Worm (Caenorhabditis elegans): Measurements from ENCODE around the gene F38H4.3.

The F38H4.3 gene

ce11 chrIV:11855900-11856660 lies 13.9 kb downstream of the F38H4.3 start, which contains the start of gene ech-2 (continued):
- TF ChIP-seq fkh-3 (tag; optimal IDR thresholded peaks at IDR 0.05), result no peak
- peak; percentile 3 for TF ChIP-seq dpl-1 (GFP tag; optimal IDR thresholded peaks at IDR 0.05)
- TF ChIP-seq zfh-2 (GFP tag; conservative IDR thresholded peaks at IDR 0.05), result no peak
- TF ChIP-seq mcd-1 (GFP tag; IDR thresholded peaks at IDR 0.05), result peak; percentile 45

- TF ChIP-seq madf-3 (GFP tag; IDR thresholded peaks at IDR 0.05) (peak; percentile 84), Y79H2A.3 (GFP tag; conservative IDR thresholded peaks at IDR 0.05) (no peak), B0336.3 (GFP tag; IDR thresholded peaks at IDR 0.05) (peak; percentile 66), dox-1 (GFP tag; IDR thresholded peaks at IDR 0.05) (peak; percentile 85), cebp-1 (GFP tag; IDR thresholded peaks at IDR 0.05) (peak; percentile 89), cebp-1 (tag; optimal IDR thresholded peaks at IDR 0.05) (peak; percentile 96), Y95B8A.8 (GFP tag; IDR thresholded peaks at IDR 0.05) (0 out of 2 replicates have a peak, but pooled peaks have one; percentile 26), sea-2 (GFP tag; IDR thresholded peaks at IDR 0.05) (no peak), ceh-27 (GFP tag; optimal IDR thresholded peaks at IDR 0.05) (peak; percentile 82), egrh-3 (GFP tag; IDR thresholded peaks at IDR 0.05) (peak; percentile 74), attf-5 (GFP tag; optimal IDR thresholded peaks at IDR 0.05) (peak; percentile 88), lin-35 (GFP tag; optimal IDR thresholded peaks at IDR 0.05) (peak in 1 of 3 experiments; percentile 59), unc-130 (GFP tag; optimal IDR thresholded peaks at IDR 0.05) (no peak), tbp1 (GFP tag; optimal IDR thresholded peaks at IDR 0.05) (peak; percentile 39), hmg-20 (GFP tag; IDR thresholded peaks at IDR 0.05) (0 out of 2 replicates have a peak, but pooled peaks have one; percentile 20), nhr-90 (tag; optimal IDR thresholded peaks at IDR 0.05) (no peak), Y53G8AR.9 (GFP tag; conservative IDR thresholded peaks at IDR 0.05) (0 out of 2 replicates have a peak, but pooled peaks have one; percentile 43), chd-7 (tag; optimal IDR thresholded peaks at IDR 0.05) (peak; percentile 27), hlh-12 (tag; optimal IDR thresholded peaks at IDR 0.05) (no peak), atf-7 (tag; optimal IDR thresholded peaks at IDR 0.05) (peak; percentile 29), somi-1 (GFP tag; optimal IDR thresholded peaks at IDR 0.05) (peak; percentile 53), Y67H2A.10 (GFP tag; conservative IDR thresholded peaks at IDR 0.05) (no peak), B0035.1 (tag; optimal IDR thresholded peaks at IDR 0.05) (no peak), nfyb-1 (GFP tag; IDR thresholded peaks at IDR 0.05) (peak; percentile 71; the same call in 1 of the 2 replicates), akir-1 (GFP tag; optimal IDR thresholded peaks at IDR 0.05) (no peak), K11D2.4 (GFP tag; IDR thresholded peaks at IDR 0.05) (peak; percentile 53), F49E8.2 (tag; optimal IDR thresholded peaks at IDR 0.05; ENCODE audit: insufficient read depth) (no peak), zim-3 (tag; optimal IDR thresholded peaks at IDR 0.05) (peak; percentile 56), F52B5.7 (tag; optimal IDR thresholded peaks at IDR 0.05) (peak; percentile 5), madf-10 (tag; optimal IDR thresholded peaks at IDR 0.05) (peak; percentile 23), pbrm-1 (GFP tag; IDR thresholded peaks at IDR 0.05) (0 out of 2 replicates have a peak, but pooled peaks have one; percentile 5), zfh-2 (GFP tag; conservative IDR thresholded peaks at IDR 0.05) (peak; percentile 99), B0019.2 (GFP tag; conservative IDR thresholded peaks at IDR 0.05) (no peak), ztf-18 (tag; optimal IDR thresholded peaks at IDR 0.05) (peak; percentile 41), ceh-58 (GFP tag; IDR thresholded peaks at IDR 0.05) (no peak), lsl-1 (GFP tag; optimal IDR thresholded peaks at IDR 0.05) (no peak), madf-8 (GFP tag; conservative IDR thresholded peaks at IDR 0.05) (no peak), let-526 (GFP tag; IDR thresholded peaks at IDR 0.05) (no peak), snpc-3.4 (tag; optimal IDR thresholded peaks at IDR 0.05) (peak; percentile 17), mcd-1 (GFP tag; IDR thresholded peaks at IDR 0.05) (peak; percentile 78), rcor-1 (GFP tag; IDR thresholded peaks at IDR 0.05) (peak; percentile 56; the same call in 1 of the 2 replicates), cebp-2 (GFP tag; IDR thresholded peaks at IDR 0.05) (no peak), Y56A3A.18 (GFP tag; IDR thresholded peaks at IDR 0.05) (no peak)
Observed at ce11 chrIV:11857159-11857565, 14.9 kb downstream of the F38H4.3 start.

Data from whole organism, young adult.